Worm (Caenorhabditis elegans) whole organism, L1 larva: Measurements from ENCODE around the gene T24C12.3.
A peak's percentile ranks its signal among the peaks of the same experiment; 100 is the strongest.

ENCODE experiments used
- F16B12.6 ChIP-seq: fragments of 150-350 bp; optimal IDR thresholded peaks from 2 replicates; lab custom pipeline; 2014; ENCODE audit warnings: missing biosample characterization, missing genetic modification characterization
- ama-1 ChIP-seq: fragments of 150-350 bp; optimal IDR thresholded peaks from 2 replicates; lab custom pipeline; 2014
- blmp-1 ChIP-seq: fragments of 150-350 bp; optimal IDR thresholded peaks from 2 replicates; lab custom pipeline; 2014; ENCODE audit warnings: missing biosample characterization, missing genetic modification characterization
- ceh-90 ChIP-seq: sonication (generic microtip); optimal IDR thresholded peaks from 2 replicates; lab custom pipeline; 2016; ENCODE audit warnings: missing genetic modification characterization, missing compliant biosample characterization
- efl-1 ChIP-seq, 4 experiments: fragments of 150-350 bp; optimal IDR thresholded peaks in 3 of 4; peaks in 1 of 4; 1 replicate in 1 of 4; 2 replicates in 3 of 4; lab custom pipeline; 2014; ENCODE audit warnings: missing biosample characterization in 2 of 4, missing genetic modification characterization in 2 of 4, missing genetic modification reagents in 2 of 4
- efl-3 ChIP-seq: fragments of 200-800 bp; sonication (Bioruptor generic); optimal IDR thresholded peaks from 2 replicates; lab custom pipeline; 2018; ENCODE audit warnings: mild to moderate bottlenecking, missing genetic modification characterization, missing compliant biosample characterization
- egl-27 ChIP-seq, 2 experiments: fragments of 150-350 bp in 1 of 2; sonication (generic microtip); optimal IDR thresholded peaks; 3 replicates each; lab custom pipeline; 2017 to 2018; ENCODE audit warnings: missing biosample characterization in 2 of 2, missing genetic modification characterization in 2 of 2, missing genetic modification reagents in 2 of 2
- elt-2 ChIP-seq: sonication (generic microtip); optimal IDR thresholded peaks from 2 replicates; lab custom pipeline; 2016; ENCODE audit warnings: missing genetic modification characterization, mild to moderate bottlenecking, inconsistent platforms, missing compliant biosample characterization, missing genetic modification reagents
- fkh-4 ChIP-seq: sonication (generic microtip); optimal IDR thresholded peaks from 2 replicates; lab custom pipeline; 2016; ENCODE audit warnings: missing compliant biosample characterization, missing genetic modification characterization, borderline replicate concordance
- fkh-8 ChIP-seq: sonication (generic microtip); optimal IDR thresholded peaks from 2 replicates; lab custom pipeline; 2016; ENCODE audit warnings: mild to moderate bottlenecking, missing genetic modification characterization, missing compliant biosample characterization
- grh-1 ChIP-seq: fragments of 200-800 bp; sonication (Bioruptor generic); IDR thresholded peaks from 2 replicates; pipeline ENCODE4 v1.3.6; 2022; ENCODE audit warnings: missing genetic modification reagents, missing genetic modification characterization, missing compliant biosample characterization
- hpl-2 ChIP-seq: fragments of 150-350 bp; optimal IDR thresholded peaks from 2 replicates; lab custom pipeline; 2014; ENCODE audit warnings: missing biosample characterization, missing genetic modification reagents, missing genetic modification characterization
- irx-1 ChIP-seq: sonication (generic microtip); optimal IDR thresholded peaks from 2 replicates; lab custom pipeline; 2016; ENCODE audit warnings: missing genetic modification characterization, missing compliant biosample characterization
- lin-14 ChIP-seq: fragments of 200-800 bp; sonication (Bioruptor generic); optimal IDR thresholded peaks from 2 replicates; lab custom pipeline; 2018; ENCODE audit warnings: mild to moderate bottlenecking, missing genetic modification characterization, moderate library complexity, missing compliant biosample characterization
- lin-15B ChIP-seq: fragments of 150-350 bp; sonication (generic microtip); optimal IDR thresholded peaks from 3 replicates; lab custom pipeline; 2014; ENCODE audit warnings: missing biosample characterization, missing genetic modification characterization
- lin-35 ChIP-seq, 2 experiments: fragments of 150-350 bp; optimal IDR thresholded peaks; 2 replicates each; lab custom pipeline; 2014; ENCODE audit warnings: missing biosample characterization in 2 of 2, missing genetic modification characterization in 2 of 2, missing genetic modification reagents in 2 of 2
- lir-3 ChIP-seq: sonication (generic microtip); optimal IDR thresholded peaks from 2 replicates; lab custom pipeline; 2016; ENCODE audit warnings: mild to moderate bottlenecking, missing genetic modification characterization, moderate library complexity, missing compliant biosample characterization; ENCODE audit not compliant: poor library complexity
- mdl-1 ChIP-seq, 2 experiments: fragments of 150-350 bp; optimal IDR thresholded peaks; 2 replicates each; lab custom pipeline; 2014 to 2017; ENCODE audit warnings: missing biosample characterization in 2 of 2, missing genetic modification characterization in 2 of 2, inconsistent platforms in 1 of 2
- mef-2 ChIP-seq: fragments of 150-350 bp; optimal IDR thresholded peaks from 2 replicates; lab custom pipeline; 2014; ENCODE audit warnings: missing biosample characterization, missing genetic modification characterization
- nhr-11 ChIP-seq: fragments of 150-350 bp; optimal IDR thresholded peaks from 2 replicates; lab custom pipeline; 2014; ENCODE audit warnings: missing biosample characterization, missing genetic modification characterization
- nhr-12 ChIP-seq: sonication (generic microtip); optimal IDR thresholded peaks from 2 replicates; lab custom pipeline; 2017; ENCODE audit warnings: missing biosample characterization, missing genetic modification characterization
- nhr-237 ChIP-seq: fragments of 150-350 bp; optimal IDR thresholded peaks from 2 replicates; lab custom pipeline; 2014; ENCODE audit warnings: missing biosample characterization, missing genetic modification characterization
- nhr-28 ChIP-seq: fragments of 150-350 bp; optimal IDR thresholded peaks from 2 replicates; lab custom pipeline; 2014; ENCODE audit warnings: missing biosample characterization, missing genetic modification characterization
- nhr-85 ChIP-seq: sonication (generic microtip); peaks from one replicate; lab custom pipeline; 2016; ENCODE audit warnings: missing genetic modification characterization, inconsistent platforms, missing compliant biosample characterization
- pag-3 ChIP-seq: sonication (generic microtip); optimal IDR thresholded peaks from 2 replicates; lab custom pipeline; 2017; ENCODE audit warnings: missing genetic modification characterization, mild to moderate bottlenecking, missing compliant biosample characterization, antibody characterized with exemption, borderline replicate concordance; ENCODE audit not compliant: insufficient read depth
- rnt-1 ChIP-seq: sonication (generic microtip); optimal IDR thresholded peaks from 2 replicates; lab custom pipeline; 2016; ENCODE audit warnings: mild to moderate bottlenecking, missing genetic modification characterization, moderate library complexity, missing compliant biosample characterization
- skn-1 ChIP-seq: fragments of 150-350 bp; optimal IDR thresholded peaks from 2 replicates; lab custom pipeline; 2014; ENCODE audit warnings: missing biosample characterization, missing genetic modification characterization
- snpc-4 ChIP-seq: fragments of 150-350 bp; optimal IDR thresholded peaks from 2 replicates; lab custom pipeline; 2014; ENCODE audit warnings: missing biosample characterization, missing genetic modification characterization
- tbx-2 ChIP-seq: sonication (generic microtip); optimal IDR thresholded peaks from 2 replicates; lab custom pipeline; 2016; ENCODE audit warnings: missing genetic modification characterization, missing compliant biosample characterization
- unc-130 ChIP-seq: fragments of 150-350 bp; optimal IDR thresholded peaks from 2 replicates; lab custom pipeline; 2017; ENCODE audit warnings: missing biosample characterization, missing genetic modification characterization, inconsistent platforms
- vab-15 ChIP-seq: sonication (generic microtip); optimal IDR thresholded peaks from 2 replicates; lab custom pipeline; 2017; ENCODE audit warnings: missing genotype, mild to moderate bottlenecking, missing genetic modification characterization, missing compliant biosample characterization
- zag-1 ChIP-seq: fragments of 150-350 bp; optimal IDR thresholded peaks from 2 replicates; lab custom pipeline; 2014; ENCODE audit warnings: missing biosample characterization, missing genetic modification characterization
- zip-4 ChIP-seq: fragments of 200-800 bp; sonication (Bioruptor generic); optimal IDR thresholded peaks from 2 replicates; lab custom pipeline; 2018; ENCODE audit warnings: mild to moderate bottlenecking, missing genetic modification characterization, moderate library complexity, missing compliant biosample characterization

Gene T24C12.3

DNA sequence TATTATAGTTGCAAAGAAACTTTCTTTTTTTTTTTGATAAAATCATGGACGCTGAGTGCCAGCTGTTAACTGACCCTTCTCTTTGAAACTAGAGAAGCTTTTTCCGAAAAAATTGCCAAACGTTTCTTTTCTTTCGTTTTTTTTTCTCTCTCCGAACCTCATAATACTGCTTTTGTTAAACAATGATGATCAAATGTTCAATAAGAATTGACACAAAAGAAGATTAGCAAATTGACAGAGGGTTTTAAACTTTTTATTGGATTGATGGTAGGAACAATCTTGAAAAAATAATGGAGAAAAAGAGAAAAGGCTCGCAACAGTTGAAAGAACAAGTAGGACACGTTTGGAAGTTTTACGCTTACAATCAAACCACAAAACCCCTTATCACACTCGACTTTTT lies 17.2 kb upstream of the T24C12.3 start, which contains the start of gene hex-1:
TSS of gene hex-1 (plus strand) at position 301 of the 400 bp plus-strand sequence.
- TF ChIP-seq unc-130 (tag; lab: Kevin White, UChicago) (no peak), lin-35 (GFP tag; optimal IDR thresholded peaks at IDR 0.05; lab: Kevin White, UChicago) (no peak), hpl-2 (no peak), skn-1 (tag; lab: Kevin White, UChicago) (no peak), F16B12.6 (tag; lab: Kevin White, UChicago) (no peak), ama-1 (lab: Kevin White, UChicago) (no peak), nhr-12 (tag; lab: Kevin White, UChicago) (no peak), vab-15 (tag; lab: Kevin White, UChicago) (no peak), nhr-237 (no peak), tbx-2 (no peak), efl-3 (no peak), lin-15B (tag; lab: Kevin White, UChicago) (no peak), nhr-28 (tag; lab: Kevin White, UChicago) (no peak), ceh-90 (tag; lab: Kevin White, UChicago) (no peak), mef-2 (tag; lab: Kevin White, UChicago) (no peak)
- TF ChIP-seq, all 84 proteins: peak for 0

DNA sequence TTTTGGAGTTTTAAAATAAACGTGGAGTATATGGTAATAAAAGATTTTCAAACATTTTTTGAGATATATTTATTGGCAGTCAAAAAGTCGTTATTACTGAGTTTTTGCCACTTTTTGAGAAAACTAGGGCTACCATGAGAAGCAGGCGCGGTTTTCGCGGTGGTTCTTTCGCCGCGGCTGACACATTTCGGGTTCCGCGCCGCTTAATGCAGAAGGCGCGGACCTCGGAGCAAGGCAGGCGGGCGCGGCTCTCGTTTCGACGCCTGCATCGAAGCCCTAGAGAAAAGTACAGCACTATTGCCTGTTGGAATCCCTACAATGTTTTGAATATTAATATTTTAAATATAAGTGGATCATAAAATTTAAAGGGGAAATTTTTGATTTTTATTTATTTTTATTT lies 15.8 kb upstream of the T24C12.3 start:
- peak; percentile 61 for TF ChIP-seq snpc-4 (tag; lab: Kevin White, UChicago)
- no peak for TF ChIP-seq zip-4
- TF ChIP-seq nhr-11: no peak
- no peak for TF ChIP-seq elt-2 (tag; lab: Kevin White, UChicago)
- TF ChIP-seq irx-1 (tag; lab: Kevin White, UChicago): no peak
- no peak for TF ChIP-seq tbx-2
- peak; percentile 27 for TF ChIP-seq rnt-1 (tag; lab: Kevin White, UChicago)
- TF ChIP-seq blmp-1 (tag; lab: Kevin White, UChicago): no peak
- TF ChIP-seq fkh-8 (tag; lab: Kevin White, UChicago): no peak
- TF ChIP-seq, all 84 proteins: peak for 2

DNA sequence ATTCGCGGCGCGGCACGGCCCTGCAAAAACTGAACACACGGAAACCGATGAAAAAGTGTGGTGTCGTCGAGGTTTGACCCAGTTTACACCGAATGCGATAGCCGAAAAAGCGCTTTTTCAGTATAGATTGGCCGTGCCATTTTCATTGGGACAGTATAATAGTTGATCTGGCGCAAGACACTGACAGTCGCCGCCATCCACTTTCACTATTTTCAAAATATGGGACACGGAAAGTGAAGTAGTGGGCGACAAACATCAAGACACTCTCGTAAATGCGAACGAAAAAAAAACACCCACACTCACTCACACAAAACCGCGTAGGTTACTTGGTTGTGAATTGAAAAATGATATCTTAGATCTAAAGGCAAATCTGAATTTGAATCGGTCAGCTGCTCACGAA lies 15.3 kb upstream of the T24C12.3 start:
- no peak for TF ChIP-seq zag-1 (tag; lab: Kevin White, UChicago)
- no peak for TF ChIP-seq fkh-4
- TF ChIP-seq lir-3 (tag; lab: Kevin White, UChicago): no peak
- peak; percentile 98 for TF ChIP-seq blmp-1 (tag; lab: Kevin White, UChicago)

DNA sequence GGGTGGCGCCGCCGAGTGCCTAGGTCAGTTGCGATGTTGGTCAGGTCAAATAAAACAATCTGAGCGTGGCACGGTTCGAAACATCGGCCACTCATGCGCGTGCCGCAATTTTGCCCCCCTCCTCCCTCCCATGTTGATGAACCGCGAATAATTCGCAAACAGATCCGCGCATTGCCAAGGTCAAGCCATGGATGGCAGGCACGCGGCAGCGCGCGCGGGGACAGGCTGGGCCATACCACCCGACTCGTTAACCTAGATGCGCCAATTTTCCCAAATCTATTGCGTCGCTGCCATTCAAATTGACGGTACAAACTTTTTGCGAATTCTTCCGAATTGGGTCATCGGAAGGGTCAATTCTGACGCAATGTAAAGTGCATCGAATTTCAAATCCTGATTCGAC lies 13.0 kb upstream of the T24C12.3 start:
- TF ChIP-seq grh-1 (GFP tag; lab: Robert Waterston, UW) (peak; percentile 41; the same call in 1 of the 2 replicates), egl-27 (tag; optimal IDR thresholded peaks at IDR 0.05; lab: Kevin White, UChicago) (peak in 1 of 2 experiments; percentile 5), lin-14 (GFP tag; lab: Kevin White, UChicago) (peak; percentile 61), efl-1 (optimal IDR thresholded peaks at IDR 0.05; lab: Kevin White, UChicago) (no peak), efl-1 (GFP tag; optimal IDR thresholded peaks at IDR 0.05 in 1 of 2; lab: Kevin White, UChicago) (peak in 1 of 2 experiments; percentile 60), mdl-1 (tag; optimal IDR thresholded peaks at IDR 0.05; lab: Kevin White, UChicago) (no peak), blmp-1 (tag; lab: Kevin White, UChicago) (peak; percentile 83), nhr-85 (tag; lab: Kevin White, UChicago) (peak; percentile 81), vab-15 (tag; lab: Kevin White, UChicago) (no peak)

DNA sequence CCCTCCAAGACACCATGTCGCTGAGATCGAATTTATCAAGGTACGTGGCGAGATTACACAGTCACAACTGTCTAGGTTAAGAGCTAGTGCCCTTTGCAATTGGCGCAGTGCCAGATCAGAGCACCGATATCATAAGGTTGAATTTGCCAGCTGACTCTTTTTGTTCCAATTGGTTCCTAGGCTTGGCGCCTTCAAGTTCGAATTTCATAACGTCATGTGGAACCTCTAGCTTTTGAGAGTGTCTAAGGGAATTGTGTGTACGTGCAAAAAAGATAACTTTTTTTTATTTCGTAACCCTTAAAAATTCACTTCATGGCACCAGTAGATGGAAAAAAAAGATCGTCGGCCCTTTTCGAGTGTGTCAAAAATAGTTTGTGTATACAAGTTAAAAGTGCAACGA lies 12.5 kb upstream of the T24C12.3 start:
- TF ChIP-seq irx-1 (tag; lab: Kevin White, UChicago): no peak
- peak; percentile 31 for TF ChIP-seq rnt-1 (tag; lab: Kevin White, UChicago)
- no peak for TF ChIP-seq efl-1 (optimal IDR thresholded peaks at IDR 0.05; lab: Kevin White, UChicago)
- TF ChIP-seq efl-1 (GFP tag; optimal IDR thresholded peaks at IDR 0.05 in 1 of 2; lab: Kevin White, UChicago): peak in 1 of 2 experiments; percentile 7
- peak; percentile 52 for TF ChIP-seq pag-3 (tag; lab: Kevin White, UChicago)
- TF ChIP-seq, all 84 proteins: peak for 3
